Fruit fly (Drosophila melanogaster) whole organism, embryonic: ENCODE data around the gene CG17029.

Experiments
- Ada2b ChIP-seq: fragments of 200-800 bp; sonication (Bioruptor generic); IDR thresholded peaks from 2 replicates; pipeline ENCODE4 v1.3.6; 2022; ENCODE audit warnings: missing biosample characterization, missing genetic modification characterization
- Aef1 ChIP-seq: fragments of 200-800 bp; sonication (Bioruptor generic); IDR thresholded peaks from 3 replicates; pipeline ENCODE4 v1.3.6; 2022; ENCODE audit warnings: missing biosample characterization, missing genetic modification characterization
- CG10979 ChIP-seq: fragments of 200-800 bp; sonication (Bioruptor generic); optimal IDR thresholded peaks from 2 replicates; lab custom pipeline; 2018; ENCODE audit warnings: missing biosample characterization, mild to moderate bottlenecking, missing genetic modification characterization, moderate library complexity
- CG11456 ChIP-seq: fragments of 200-800 bp; sonication (Bioruptor generic); IDR thresholded peaks from 3 replicates; pipeline ENCODE4 v1.3.6; 2022; ENCODE audit warnings: missing biosample characterization, missing genetic modification characterization
- CG1233 ChIP-seq: fragments of 200-800 bp; sonication (Bioruptor generic); optimal IDR thresholded peaks from 4 replicates; lab custom pipeline; 2018; ENCODE audit warnings: missing biosample characterization, mild to moderate bottlenecking, missing genetic modification characterization
- CG14710 ChIP-seq: fragments of 200-800 bp; sonication (Bioruptor generic); optimal IDR thresholded peaks from 3 replicates; lab custom pipeline; 2019; ENCODE audit warnings: missing biosample characterization, mild to moderate bottlenecking, missing genetic modification characterization, moderate library complexity
- CG17361 ChIP-seq: fragments of 200-800 bp; sonication (Bioruptor generic); IDR thresholded peaks from 3 replicates; pipeline ENCODE4 v1.3.6; 2022; ENCODE audit warnings: missing biosample characterization, missing genetic modification characterization
- CG17829 ChIP-seq: fragments of 200-800 bp; optimal IDR thresholded peaks from 2 replicates; lab custom pipeline; 2019; ENCODE audit warnings: missing biosample characterization, mild to moderate bottlenecking, missing genetic modification characterization, moderate library complexity
- CG18011 ChIP-seq: fragments of 200-800 bp; sonication (Bioruptor generic); optimal IDR thresholded peaks from 2 replicates; lab custom pipeline; 2017; ENCODE audit warnings: missing biosample characterization, missing genetic modification characterization, mild to moderate bottlenecking, moderate library complexity, missing genotype
- CG18262 ChIP-seq: fragments of 200-800 bp; optimal IDR thresholded peaks from 3 replicates; lab custom pipeline; 2019; ENCODE audit warnings: missing biosample characterization, mild to moderate bottlenecking, missing genetic modification characterization, moderate library complexity
- CG4360 ChIP-seq: fragments of 200-800 bp; sonication (Bioruptor generic); IDR thresholded peaks from 2 replicates; pipeline ENCODE4 v1.3.6; 2022; ENCODE audit warnings: missing biosample characterization, missing genetic modification characterization
- CG6175 ChIP-seq: fragments of 200-800 bp; sonication (Bioruptor generic); IDR thresholded peaks from 3 replicates; pipeline ENCODE4 v1.3.6; 2022; ENCODE audit warnings: missing biosample characterization, missing genetic modification characterization
- CG7271 ChIP-seq: fragments of 200-800 bp; sonication (Bioruptor generic); optimal IDR thresholded peaks from 2 replicates; lab custom pipeline; 2018; ENCODE audit warnings: missing biosample characterization, mild to moderate bottlenecking, missing genetic modification characterization, moderate library complexity
- D ChIP-seq, 2 experiments: fragments of 200-800 bp in 1 of 2; fragments of >200 bp in 1 of 2; sonication (Bioruptor generic) in 1 of 2; optimal IDR thresholded peaks; 2 replicates in 1 of 2; 3 replicates in 1 of 2; lab custom pipeline; 2017; ENCODE audit warnings: mild to moderate bottlenecking in 1 of 2, missing biosample characterization in 1 of 2, missing genetic modification characterization in 1 of 2, missing genetic modification reagents in 1 of 2
- E2f1 ChIP-seq: fragments of 200-800 bp; sonication (Bioruptor generic); IDR thresholded peaks from 2 replicates; pipeline ENCODE4 v1.3.6; 2022; ENCODE audit warnings: missing biosample characterization, missing genetic modification characterization
- Ets65A ChIP-seq: fragments of 200-800 bp; sonication (Bioruptor generic); peaks from one replicate; lab custom pipeline; 2016; ENCODE audit warnings: missing biosample characterization, missing genetic modification characterization
- HLH3B ChIP-seq: fragments of 200-800 bp; sonication (Bioruptor generic); IDR thresholded peaks from 2 replicates; pipeline ENCODE4 v1.3.6; 2022; ENCODE audit warnings: missing biosample characterization, missing genetic modification characterization
- Neu2 ChIP-seq: fragments of 200-800 bp; sonication (Bioruptor generic); optimal IDR thresholded peaks from 3 replicates; lab custom pipeline; 2016; ENCODE audit warnings: missing biosample characterization, missing genetic modification characterization, borderline replicate concordance
- Oaz ChIP-seq: fragments of 200-800 bp; sonication (Bioruptor generic); IDR thresholded peaks from 2 replicates; pipeline ENCODE4 v1.3.6; 2022; ENCODE audit warnings: missing biosample characterization, missing genetic modification characterization
- Oli ChIP-seq: fragments of 200-800 bp; sonication (Bioruptor generic); optimal IDR thresholded peaks from 2 replicates; lab custom pipeline; 2018; ENCODE audit warnings: missing biosample characterization, mild to moderate bottlenecking, missing genetic modification characterization, moderate library complexity
- Stat92E ChIP-seq, 3 experiments: fragments of >200 bp in 2 of 3; fragments of 200-800 bp in 1 of 3; sonication (Bioruptor generic) in 1 of 3; optimal IDR thresholded peaks; 2 replicates each; lab custom pipeline; 2017 to 2019; ENCODE audit warnings: missing biosample characterization in 3 of 3, missing genetic modification characterization in 3 of 3, mild to moderate bottlenecking in 1 of 3, moderate library complexity in 1 of 3
- Usf ChIP-seq: fragments of 200-800 bp; sonication (Bioruptor generic); optimal IDR thresholded peaks from 2 replicates; lab custom pipeline; 2017; ENCODE audit warnings: missing genotype, missing biosample characterization, missing genetic modification characterization
- Xrp1 ChIP-seq: fragments of 200-800 bp; sonication (Bioruptor generic); IDR thresholded peaks from 2 replicates; pipeline ENCODE4 v1.3.6; 2022; ENCODE audit warnings: missing biosample characterization, missing genetic modification characterization
- ab ChIP-seq: fragments of 200-800 bp; sonication (Bioruptor generic); optimal IDR thresholded peaks from 2 replicates; lab custom pipeline; 2016; ENCODE audit warnings: missing biosample characterization, missing genetic modification characterization
- corto ChIP-seq: fragments of 200-800 bp; sonication (Bioruptor generic); optimal IDR thresholded peaks from 2 replicates; lab custom pipeline; 2016; ENCODE audit warnings: missing biosample characterization, mild to moderate bottlenecking, missing genetic modification characterization, moderate library complexity
- dimm ChIP-seq: fragments of 200-800 bp; sonication (Bioruptor generic); IDR thresholded peaks from 2 replicates; pipeline ENCODE4 v1.3.6; 2022; ENCODE audit warnings: missing biosample characterization, missing genetic modification characterization
- dmrt11E ChIP-seq: fragments of 200-800 bp; sonication (Bioruptor generic); optimal IDR thresholded peaks from 3 replicates; lab custom pipeline; 2018; ENCODE audit warnings: missing biosample characterization, mild to moderate bottlenecking, missing genetic modification characterization, moderate library complexity
- dysf ChIP-seq: fragments of 200-800 bp; sonication (Bioruptor generic); IDR thresholded peaks from 3 replicates; pipeline ENCODE4 v1.3.6; 2022; ENCODE audit warnings: missing biosample characterization, missing genetic modification characterization
- exex ChIP-seq: fragments of 200-800 bp; sonication (Bioruptor generic); optimal IDR thresholded peaks from 4 replicates; lab custom pipeline; 2018; ENCODE audit warnings: missing biosample characterization, mild to moderate bottlenecking, missing genetic modification characterization, moderate library complexity
- hbn ChIP-seq: fragments of 200-800 bp; sonication (Bioruptor generic); IDR thresholded peaks from 2 replicates; pipeline ENCODE4 v1.3.6; 2022; ENCODE audit warnings: missing biosample characterization, missing genetic modification characterization; ENCODE audit not compliant: partially characterized antibody
- ind ChIP-seq: fragments of 200-800 bp; sonication (Bioruptor generic); optimal IDR thresholded peaks from 3 replicates; lab custom pipeline; 2016; ENCODE audit warnings: missing biosample characterization, missing genetic modification characterization
- lola ChIP-seq, 3 experiments: fragments of >200 bp in 2 of 3; fragments of 200-800 bp in 1 of 3; sonication (Bioruptor generic) in 1 of 3; optimal IDR thresholded peaks; 2 replicates each; lab custom pipeline; 2017 to 2019; ENCODE audit warnings: missing biosample characterization in 3 of 3, missing genetic modification characterization in 3 of 3, mild to moderate bottlenecking in 1 of 3, moderate library complexity in 1 of 3
- pan ChIP-seq, 4 experiments: fragments of >200 bp in 3 of 4; fragments of 200-800 bp in 1 of 4; sonication (Bioruptor generic) in 1 of 4; optimal IDR thresholded peaks in 3 of 4; IDR thresholded peaks in 1 of 4; 2 replicates each; pipeline versions ENCODE4 v1.3.6 to Lab custom; 2017 to 2022; ENCODE audit warnings: missing biosample characterization in 2 of 4, missing genetic modification characterization in 2 of 4, mixed read lengths in 1 of 4
- prd ChIP-seq, 3 experiments: fragments of >200 bp in 2 of 3; fragments of 200-800 bp in 1 of 3; sonication (Bioruptor generic) in 1 of 3; optimal IDR thresholded peaks in 2 of 3; IDR thresholded peaks in 1 of 3; 2 replicates in 2 of 3; 3 replicates in 1 of 3; pipeline versions ENCODE4 v1.3.6 to Lab custom; 2017 to 2022; ENCODE audit warnings: missing biosample characterization in 1 of 3, missing genetic modification characterization in 1 of 3
- schlank ChIP-seq: fragments of 200-800 bp; sonication (Bioruptor generic); optimal IDR thresholded peaks from 2 replicates; lab custom pipeline; 2018; ENCODE audit warnings: missing biosample characterization, mild to moderate bottlenecking, missing genetic modification characterization
- sens ChIP-seq: fragments of 200-800 bp; sonication (Bioruptor generic); peaks from one replicate; lab custom pipeline; 2016; ENCODE audit warnings: missing biosample characterization, missing genetic modification characterization
- wdn ChIP-seq: fragments of 200-800 bp; sonication (Bioruptor generic); IDR thresholded peaks from 2 replicates; pipeline ENCODE4 v1.3.6; 2022; ENCODE audit warnings: missing biosample characterization, missing genetic modification characterization
- zen ChIP-seq: fragments of 200-800 bp; sonication (Bioruptor generic); optimal IDR thresholded peaks from 3 replicates; lab custom pipeline; 2018; ENCODE audit warnings: missing biosample characterization, mild to moderate bottlenecking, missing genetic modification characterization, moderate library complexity

Gene CG17029

DNA sequence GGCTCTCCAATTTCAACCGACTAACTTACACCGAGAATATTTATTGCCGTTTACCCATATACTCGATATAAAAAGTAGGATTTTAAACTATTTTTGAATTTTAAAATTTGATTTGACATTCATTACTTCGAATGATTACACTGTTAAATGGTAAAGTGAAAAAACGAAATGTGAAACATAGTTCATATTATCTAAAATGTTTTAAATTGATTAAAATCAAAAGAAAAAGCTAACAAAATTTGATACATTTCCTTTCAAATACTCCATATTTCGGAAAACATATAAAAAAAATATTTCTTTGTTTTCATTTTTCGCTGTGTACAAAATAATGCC is 41.5 kb downstream of the CG17029 start (continued):
- TF ChIP-seq Xrp1 (GFP tag; lab: Robert Waterston, UW) = peak; percentile 32; the same call in 1 of the 2 replicates
- TF ChIP-seq CG7271 (tag; lab: Kevin White, UChicago) = peak; percentile 19
- peak; percentile 20 for TF ChIP-seq CG17829
- TF ChIP-seq CG10979 = peak; percentile 2
- TF ChIP-seq exex (tag; lab: Kevin White, UChicago) = no peak
- TF ChIP-seq schlank = no peak
- TF ChIP-seq prd (optimal IDR thresholded peaks at IDR 0.05; lab: Kevin White, UChicago) = no peak
- peak; percentile 48; the same call in 1 of the 3 replicates for TF ChIP-seq prd (GFP tag; IDR thresholded peaks at IDR 0.05; lab: Robert Waterston, UW)
- peak; percentile 55 for TF ChIP-seq zen
- no peak for TF ChIP-seq ind (GFP tag; lab: Kevin White, UChicago)
- peak; percentile 36 for TF ChIP-seq CG14710 (tag; lab: Kevin White, UChicago)
- TF ChIP-seq CG17361 (GFP tag; lab: Robert Waterston, UW) = 0 out of 3 replicates have a peak, but pooled peaks have one; percentile 26
- no peak for TF ChIP-seq CG18011 (GFP tag; lab: Kevin White, UChicago)
- TF ChIP-seq lola (GFP tag; optimal IDR thresholded peaks at IDR 0.05; lab: Kevin White, UChicago) = peak in 1 of 3 experiments; percentile 19
- TF ChIP-seq sens = peak; percentile 58
- peak; percentile 52 for TF ChIP-seq CG18262 (tag; lab: Kevin White, UChicago)
- TF ChIP-seq dmrt11E (tag; lab: Kevin White, UChicago) = peak; percentile 37
- TF ChIP-seq CG1233 = no peak

DNA sequence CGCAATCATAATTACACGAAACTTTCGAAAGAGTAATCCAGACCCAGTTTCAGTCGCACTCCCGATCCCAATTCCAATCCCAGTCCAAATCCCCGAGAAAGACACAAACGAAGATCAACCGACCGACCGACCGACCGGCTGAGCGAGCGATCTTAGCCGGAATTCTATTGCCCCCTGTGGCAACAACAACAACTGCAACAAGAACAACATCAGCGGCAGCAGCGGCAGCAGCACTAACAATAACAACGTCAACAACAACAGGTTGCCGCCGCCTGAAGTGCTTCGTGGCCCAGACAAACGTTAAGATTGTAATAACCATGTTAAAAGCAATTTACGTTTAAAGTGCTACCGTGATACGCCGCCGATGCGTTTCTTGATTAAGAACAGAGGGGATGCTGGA is 42.1 kb downstream of the CG17029 start:
- TF ChIP-seq Neu2 (no peak), corto (GFP tag; lab: Kevin White, UChicago) (no peak), D (optimal IDR thresholded peaks at IDR 0.05; lab: Kevin White, UChicago) (peak; percentile 59), D (GFP tag; optimal IDR thresholded peaks at IDR 0.05; lab: Kevin White, UChicago) (no peak), hbn (GFP tag; lab: Robert Waterston, UW) (no peak), HLH3B (no peak), zen (peak; percentile 40), dysf (GFP tag; lab: Robert Waterston, UW) (no peak), prd (optimal IDR thresholded peaks at IDR 0.05; lab: Kevin White, UChicago) (no peak), prd (GFP tag; IDR thresholded peaks at IDR 0.05; lab: Robert Waterston, UW) (peak; percentile 48; the same call in 1 of the 3 replicates), Stat92E (GFP tag; optimal IDR thresholded peaks at IDR 0.05; lab: Kevin White, UChicago) (peak in 1 of 3 experiments; percentile 17), CG4360 (GFP tag; lab: Robert Waterston, UW) (peak; percentile 91), Ada2b (GFP tag; lab: Robert Waterston, UW) (no peak)

DNA sequence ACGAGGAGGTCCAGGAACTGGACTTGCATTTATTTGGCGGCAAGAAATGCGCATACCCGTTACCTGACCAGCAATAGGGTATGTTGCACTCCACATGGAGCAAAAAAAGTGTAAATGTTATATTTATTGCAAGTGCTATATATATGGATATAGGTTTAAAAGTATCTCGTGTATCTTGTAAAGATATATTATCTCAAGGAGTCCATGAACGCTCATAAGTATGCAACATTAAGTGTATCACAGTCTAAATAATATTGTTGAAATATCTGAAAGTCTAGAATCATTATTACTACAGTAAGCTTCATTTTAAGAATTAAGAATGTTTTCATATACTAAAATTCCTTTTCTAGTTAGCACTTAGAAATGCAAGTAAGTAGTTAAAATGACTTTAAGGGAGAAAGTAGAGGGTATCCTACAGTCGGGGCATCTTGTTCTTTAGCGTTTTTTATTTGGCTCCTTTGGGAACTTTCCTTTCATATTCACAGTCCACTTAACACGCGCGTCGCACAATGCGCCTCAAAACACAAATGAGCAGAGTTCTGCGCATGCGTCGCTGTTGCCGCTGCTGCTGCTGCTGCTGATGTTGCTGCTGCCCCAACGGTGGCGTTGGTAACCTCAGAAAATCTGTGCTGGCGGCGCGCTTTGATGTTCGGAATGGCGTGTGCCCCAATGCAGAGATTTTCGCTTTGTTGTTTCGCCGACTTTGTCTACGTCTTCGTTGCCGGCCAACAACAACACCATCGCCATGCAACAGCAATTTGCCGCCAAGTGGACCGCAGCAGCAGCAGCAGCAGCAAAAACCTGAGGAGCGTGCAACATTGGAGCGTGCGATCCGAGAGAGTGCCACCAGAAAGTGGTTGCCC is 42.7 kb downstream of the CG17029 start:
- TF ChIP-seq Usf (GFP tag; lab: Kevin White, UChicago) (no peak), Aef1 (GFP tag; lab: Robert Waterston, UW) (no peak), ab (no peak), Ets65A (GFP tag; lab: Kevin White, UChicago) (peak; percentile 86), wdn (GFP tag; lab: Robert Waterston, UW) (no peak), CG4360 (GFP tag; lab: Robert Waterston, UW) (peak; percentile 60), lola (GFP tag; optimal IDR thresholded peaks at IDR 0.05; lab: Kevin White, UChicago) (peak in 1 of 3 experiments; percentile 8), dmrt11E (tag; lab: Kevin White, UChicago) (peak; percentile 11), E2f1 (GFP tag; lab: Robert Waterston, UW) (no peak), dimm (GFP tag; lab: Robert Waterston, UW) (no peak), CG6175 (GFP tag; lab: Robert Waterston, UW) (0 out of 3 replicates have a peak, but pooled peaks have one; percentile 23), CG11456 (GFP tag; lab: Robert Waterston, UW) (0 out of 3 replicates have a peak, but pooled peaks have one; percentile 59), Oli (no peak), pan (optimal IDR thresholded peaks at IDR 0.05; lab: Kevin White, UChicago) (peak in 1 of 2 experiments; percentile 65), pan (GFP tag; optimal IDR thresholded peaks at IDR 0.05 in 1 of 2, IDR thresholded peaks at IDR 0.05 in 1 of 2) (peak in 1 of 2 experiments; percentile 66), Oaz (GFP tag; lab: Robert Waterston, UW) (peak; percentile 28; the same call in 1 of the 2 replicates)
